Worm (Caenorhabditis elegans): Measurements from ENCODE around the gene nhr-140.

ce11 chrV:7000734-7001133, 11.3 kb upstream of the nhr-140 start:
- no peak for TF ChIP-seq snpc-4 (tag; optimal IDR thresholded peaks at IDR 0.05)
- TF ChIP-seq unc-62 (GFP tag; optimal IDR thresholded peaks at IDR 0.05), result no peak
- no peak for TF ChIP-seq ama-1 (optimal IDR thresholded peaks at IDR 0.05)
- no peak for TF ChIP-seq nhr-11 (tag; optimal IDR thresholded peaks at IDR 0.05)
- no peak for TF ChIP-seq zag-1 (tag; optimal IDR thresholded peaks at IDR 0.05)
- no peak for TF ChIP-seq ztf-11 (tag; optimal IDR thresholded peaks at IDR 0.05)
- TF ChIP-seq R02D3.7 (tag; optimal IDR thresholded peaks at IDR 0.05), result no peak
- TF ChIP-seq nhr-23 (tag; optimal IDR thresholded peaks at IDR 0.05), result no peak
- TF ChIP-seq skn-1 (tag; optimal IDR thresholded peaks at IDR 0.05), result no peak
- no peak for TF ChIP-seq nhr-237 (tag; optimal IDR thresholded peaks at IDR 0.05)
- no peak for TF ChIP-seq fos-1 (tag; optimal IDR thresholded peaks at IDR 0.05)
- TF ChIP-seq mdl-1 (tag; optimal IDR thresholded peaks at IDR 0.05), result no peak
- no peak for TF ChIP-seq peb-1 (tag; optimal IDR thresholded peaks at IDR 0.05)
